Fruit fly (Drosophila melanogaster) whole organism, embryonic: ENCODE results near the gene Fic.

ENCODE experiments used
- Abd-B ChIP-seq: fragments of 200-800 bp; sonication (Bioruptor generic); optimal IDR thresholded peaks from 2 replicates; lab custom pipeline; 2018; ENCODE audit warnings: missing biosample characterization, mild to moderate bottlenecking, missing genetic modification characterization, moderate library complexity
- Asciz ChIP-seq: fragments of 200-800 bp; sonication (Bioruptor generic); optimal IDR thresholded peaks from 2 replicates; lab custom pipeline; 2017; ENCODE audit warnings: missing biosample characterization, mild to moderate bottlenecking, missing genetic modification characterization, missing genetic modification reagents
- CG10462 ChIP-seq: fragments of 200-800 bp; sonication (Bioruptor generic); optimal IDR thresholded peaks from 2 replicates; lab custom pipeline; 2016; ENCODE audit warnings: missing biosample characterization, missing genetic modification characterization
- CG10565 ChIP-seq: fragments of 200-800 bp; sonication (Bioruptor generic); optimal IDR thresholded peaks from 3 replicates; lab custom pipeline; 2016; ENCODE audit warnings: missing biosample characterization, mild to moderate bottlenecking, missing genetic modification characterization
- CG11456 ChIP-seq: fragments of 200-800 bp; sonication (Bioruptor generic); IDR thresholded peaks from 3 replicates; pipeline ENCODE4 v1.3.6; 2022; ENCODE audit warnings: missing biosample characterization, missing genetic modification characterization
- CG11695 ChIP-seq: fragments of 200-800 bp; sonication (Bioruptor generic); IDR thresholded peaks from 3 replicates; pipeline ENCODE4 v1.3.6; 2022; ENCODE audit warnings: missing biosample characterization, missing genetic modification characterization
- CG11696 ChIP-seq: fragments of 200-800 bp; sonication (Bioruptor generic); IDR thresholded peaks from 2 replicates; pipeline ENCODE4 v1.3.6; 2022; ENCODE audit warnings: missing biosample characterization, missing genetic modification characterization
- CG12104 ChIP-seq: fragments of 200-800 bp; sonication (Bioruptor generic); optimal IDR thresholded peaks from 3 replicates; lab custom pipeline; 2016; ENCODE audit warnings: missing biosample characterization, missing genetic modification characterization
- CG12769 ChIP-seq: fragments of 200-800 bp; sonication (Bioruptor generic); optimal IDR thresholded peaks from 2 replicates; lab custom pipeline; 2019; ENCODE audit warnings: missing biosample characterization, mild to moderate bottlenecking, missing genetic modification characterization, moderate library complexity
- CG15073 ChIP-seq: fragments of 200-800 bp; sonication (Bioruptor generic); optimal IDR thresholded peaks from 2 replicates; lab custom pipeline; 2016; ENCODE audit warnings: missing biosample characterization, missing genetic modification characterization
- CG16779 ChIP-seq: fragments of 200-800 bp; sonication (Bioruptor generic); IDR thresholded peaks from 2 replicates; pipeline ENCODE4 v1.3.6; 2022; ENCODE audit warnings: missing biosample characterization, missing genetic modification characterization
- CG34422 ChIP-seq: fragments of 200-800 bp; sonication (Bioruptor generic); IDR thresholded peaks from 3 replicates; pipeline ENCODE4 v1.3.6; 2022; ENCODE audit warnings: missing biosample characterization, missing genetic modification characterization
- CG3838 ChIP-seq: fragments of 200-800 bp; sonication (Bioruptor generic); optimal IDR thresholded peaks from 3 replicates; lab custom pipeline; 2016; ENCODE audit warnings: missing biosample characterization, missing genetic modification characterization
- CG4282 ChIP-seq: fragments of 200-800 bp; sonication (Bioruptor generic); optimal IDR thresholded peaks from 2 replicates; lab custom pipeline; 2016; ENCODE audit warnings: missing biosample characterization, missing genetic modification characterization
- CG4328 ChIP-seq: fragments of 200-800 bp; sonication (Bioruptor generic); optimal IDR thresholded peaks from 3 replicates; lab custom pipeline; 2017; ENCODE audit warnings: missing biosample characterization, missing genetic modification reagents, missing genetic modification characterization
- CG4617 ChIP-seq: fragments of 200-800 bp; sonication (Bioruptor generic); optimal IDR thresholded peaks from 3 replicates; lab custom pipeline; 2016; ENCODE audit warnings: missing biosample characterization, missing genetic modification characterization, borderline replicate concordance
- CG4854 ChIP-seq: fragments of 200-800 bp; sonication (Bioruptor generic); optimal IDR thresholded peaks from 2 replicates; lab custom pipeline; 2016; ENCODE audit warnings: missing biosample characterization, missing genetic modification characterization, inconsistent platforms
- CG6683 ChIP-seq: fragments of 200-800 bp; sonication (Bioruptor generic); optimal IDR thresholded peaks from 2 replicates; lab custom pipeline; 2017; ENCODE audit warnings: missing biosample characterization, mild to moderate bottlenecking, missing genetic modification characterization, missing genetic modification reagents
- CG7839 ChIP-seq: fragments of 200-800 bp; sonication (Bioruptor generic); optimal IDR thresholded peaks from 3 replicates; lab custom pipeline; 2018; ENCODE audit warnings: missing biosample characterization, mild to moderate bottlenecking, missing genetic modification characterization, moderate library complexity
- CG7987 ChIP-seq: fragments of 200-800 bp; sonication (Bioruptor generic); optimal IDR thresholded peaks from 2 replicates; lab custom pipeline; 2018; ENCODE audit warnings: missing biosample characterization, mild to moderate bottlenecking, missing genetic modification characterization, moderate library complexity
- CG9797 ChIP-seq: fragments of 200-800 bp; sonication (Bioruptor generic); optimal IDR thresholded peaks from 3 replicates; lab custom pipeline; 2018; ENCODE audit warnings: missing biosample characterization, mild to moderate bottlenecking, missing genetic modification characterization
- CHES-1-like ChIP-seq: fragments of 200-800 bp; sonication (Bioruptor generic); optimal IDR thresholded peaks from 2 replicates; lab custom pipeline; 2016; ENCODE audit warnings: missing biosample characterization, missing genetic modification characterization
- CTCF ChIP-seq: fragments of 200-800 bp; sonication (Bioruptor generic); optimal IDR thresholded peaks from 2 replicates; lab custom pipeline; 2017; ENCODE audit warnings: missing biosample characterization, mild to moderate bottlenecking, missing genetic modification characterization, moderate library complexity
- CrebB ChIP-seq: fragments of 200-800 bp; sonication (Bioruptor generic); optimal IDR thresholded peaks from 3 replicates; lab custom pipeline; 2018; ENCODE audit warnings: missing biosample characterization, mild to moderate bottlenecking, missing genetic modification characterization
- Deaf1 ChIP-seq: fragments of 200-800 bp; optimal IDR thresholded peaks from 3 replicates; lab custom pipeline; 2019; ENCODE audit warnings: missing biosample characterization, mild to moderate bottlenecking, missing genetic modification characterization, moderate library complexity
- Dip2 ChIP-seq: fragments of 200-800 bp; sonication (Bioruptor generic); IDR thresholded peaks from 2 replicates; pipeline ENCODE4 v1.3.6; 2022; ENCODE audit warnings: missing biosample characterization, missing genetic modification characterization
- HLHmδ ChIP-seq: fragments of 200-800 bp; sonication (Bioruptor generic); optimal IDR thresholded peaks from 2 replicates; lab custom pipeline; 2018; ENCODE audit warnings: missing biosample characterization, mild to moderate bottlenecking, missing genetic modification characterization, moderate library complexity
- Med ChIP-seq: fragments of 200-800 bp; sonication (Bioruptor generic); peaks from one replicate; lab custom pipeline; 2016; ENCODE audit warnings: missing biosample characterization, missing genetic modification characterization, mild to moderate bottlenecking, inconsistent platforms, moderate library complexity
- Myb ChIP-seq: fragments of 200-800 bp; sonication (Bioruptor generic); optimal IDR thresholded peaks from 2 replicates; lab custom pipeline; 2016; ENCODE audit warnings: missing biosample characterization, missing genetic modification characterization
- Neu2 ChIP-seq: fragments of 200-800 bp; sonication (Bioruptor generic); optimal IDR thresholded peaks from 3 replicates; lab custom pipeline; 2016; ENCODE audit warnings: missing biosample characterization, missing genetic modification characterization, borderline replicate concordance
- Side ChIP-seq: fragments of 200-800 bp; sonication (Bioruptor generic); optimal IDR thresholded peaks from 2 replicates; lab custom pipeline; 2016; ENCODE audit warnings: missing biosample characterization, missing genetic modification characterization
- bsh ChIP-seq, 2 experiments: fragments of 200-800 bp; sonication (Bioruptor generic); optimal IDR thresholded peaks; 2 replicates each; lab custom pipeline; 2017 to 2018; ENCODE audit warnings: mild to moderate bottlenecking in 2 of 2, missing biosample characterization in 2 of 2, missing genetic modification characterization in 2 of 2, moderate library complexity in 1 of 2
- dimm ChIP-seq: fragments of 200-800 bp; sonication (Bioruptor generic); IDR thresholded peaks from 2 replicates; pipeline ENCODE4 v1.3.6; 2022; ENCODE audit warnings: missing biosample characterization, missing genetic modification characterization
- dmrt99B ChIP-seq: fragments of 200-800 bp; sonication (Bioruptor generic); optimal IDR thresholded peaks from 2 replicates; lab custom pipeline; 2018; ENCODE audit warnings: missing biosample characterization, mild to moderate bottlenecking, missing genetic modification characterization, moderate library complexity
- h ChIP-seq: fragments of >200 bp; optimal IDR thresholded peaks from 2 replicates; lab custom pipeline; 2017
- hth ChIP-seq: fragments of >200 bp; optimal IDR thresholded peaks from 2 replicates; lab custom pipeline; 2017; ENCODE audit warnings: inconsistent platforms
- phol ChIP-seq: fragments of 200-800 bp; sonication (Bioruptor generic); optimal IDR thresholded peaks from 3 replicates; lab custom pipeline; 2018; ENCODE audit warnings: missing biosample characterization, mild to moderate bottlenecking, missing genetic modification characterization, moderate library complexity
- prd ChIP-seq, 3 experiments: fragments of >200 bp in 2 of 3; fragments of 200-800 bp in 1 of 3; sonication (Bioruptor generic) in 1 of 3; optimal IDR thresholded peaks in 2 of 3; IDR thresholded peaks in 1 of 3; 2 replicates in 2 of 3; 3 replicates in 1 of 3; pipeline versions ENCODE4 v1.3.6 to Lab custom; 2017 to 2022; ENCODE audit warnings: missing biosample characterization in 1 of 3, missing genetic modification characterization in 1 of 3
- ro ChIP-seq: fragments of 200-800 bp; sonication (Bioruptor generic); IDR thresholded peaks from 2 replicates; pipeline ENCODE4 v1.3.6; 2022; ENCODE audit warnings: missing biosample characterization, missing genetic modification characterization
- sens ChIP-seq: fragments of 200-800 bp; sonication (Bioruptor generic); peaks from one replicate; lab custom pipeline; 2016; ENCODE audit warnings: missing biosample characterization, missing genetic modification characterization
- so ChIP-seq: fragments of 200-800 bp; sonication (Bioruptor generic); IDR thresholded peaks from 3 replicates; pipeline ENCODE4 v1.3.6; 2022; ENCODE audit warnings: missing biosample characterization, missing genetic modification characterization
- zfh1 ChIP-seq: fragments of 200-800 bp; sonication (Bioruptor generic); IDR thresholded peaks from 3 replicates; pipeline ENCODE4 v1.3.6; 2022; ENCODE audit warnings: missing biosample characterization, missing genetic modification characterization

Gene Fic

dm6 chr2L:6473076-6474037 is 49.2 kb downstream of the Fic start, which contains the start of gene mmy (continued):
- TF ChIP-seq CTCF (GFP tag; lab: Kevin White, UChicago) (peak; percentile 64), Side (GFP tag; lab: Kevin White, UChicago) (peak; percentile 45), CG10565 (GFP tag; lab: Kevin White, UChicago) (no peak), CG4282 (GFP tag; lab: Kevin White, UChicago) (peak; percentile 8), hth (lab: Kevin White, UChicago) (no peak), CHES-1-like (GFP tag; lab: Kevin White, UChicago) (peak; percentile 79), CG4328 (GFP tag; lab: Kevin White, UChicago) (peak; percentile 43), CG11456 (GFP tag; lab: Robert Waterston, UW) (no peak), CG7987 (peak; percentile 37), CG4617 (GFP tag; lab: Kevin White, UChicago) (peak; percentile 85), zfh1 (no peak), dmrt99B (tag; lab: Kevin White, UChicago) (peak; percentile 81), CG12769 (tag; lab: Kevin White, UChicago) (peak; percentile 60), CG16779 (GFP tag; lab: Robert Waterston, UW) (no peak), phol (peak; percentile 64), Abd-B (peak; percentile 33), Asciz (GFP tag; lab: Kevin White, UChicago) (peak; percentile 44), bsh (GFP tag; optimal IDR thresholded peaks at IDR 0.05; lab: Kevin White, UChicago) (peak; percentile 18 to 47), CG34422 (GFP tag; lab: Robert Waterston, UW) (peak; percentile 64), CG11695 (peak; percentile 52; the same call in 2 of the 3 replicates), Myb (GFP tag; lab: Kevin White, UChicago) (peak; percentile 33), so (GFP tag; lab: Robert Waterston, UW) (peak; percentile 50; the same call in 2 of the 3 replicates), dimm (GFP tag; lab: Robert Waterston, UW) (no peak), CrebB (peak; percentile 12), CG7839 (peak; percentile 74), ro (GFP tag; lab: Robert Waterston, UW) (no peak)

dm6 chr2L:6474298-6474697 is 50.2 kb downstream of the Fic start:
- TF ChIP-seq CG3838 (GFP tag; lab: Kevin White, UChicago): no peak
- no peak for TF ChIP-seq CG6683
- TF ChIP-seq Deaf1 (tag; lab: Kevin White, UChicago): no peak
- no peak for TF ChIP-seq CG15073 (GFP tag; lab: Kevin White, UChicago)
- no peak for TF ChIP-seq prd (optimal IDR thresholded peaks at IDR 0.05; lab: Kevin White, UChicago)
- TF ChIP-seq prd (GFP tag; IDR thresholded peaks at IDR 0.05; lab: Robert Waterston, UW): 0 out of 3 replicates have a peak, but pooled peaks have one; percentile 8
- no peak for TF ChIP-seq dmrt99B (tag; lab: Kevin White, UChicago)
- no peak for TF ChIP-seq CG12104 (GFP tag; lab: Kevin White, UChicago)
- TF ChIP-seq HLHmδ (GFP tag; lab: Kevin White, UChicago): no peak
- peak; percentile 87 for TF ChIP-seq CG11696
- TF ChIP-seq Dip2 (GFP tag; lab: Robert Waterston, UW): no peak
- no peak for TF ChIP-seq CG4854 (GFP tag; lab: Kevin White, UChicago)
- TF ChIP-seq h (lab: Kevin White, UChicago): no peak
- peak; percentile 83 for TF ChIP-seq sens
- TF ChIP-seq Neu2 (GFP tag; lab: Kevin White, UChicago): no peak
- TF ChIP-seq CG9797 (GFP tag; lab: Kevin White, UChicago): no peak
- TF ChIP-seq Med: peak; percentile 35
- no peak for TF ChIP-seq CG10462
